Worm (Caenorhabditis elegans) whole organism, late embryonic: ENCODE measurements around the gene alh-6.
"Not testable (repeated sequence)": the region's sequence is repeated elsewhere in the genome, so short reads cannot be mapped to it uniquely, and the experiment has no call there.

Experiments used
- F13H6.1 ChIP-seq: sonication (generic microtip); optimal IDR thresholded peaks from 2 replicates; lab custom pipeline; 2016; ENCODE audit warnings: missing genetic modification characterization, missing compliant biosample characterization
- K02D7.2 ChIP-seq: sonication (generic microtip); optimal IDR thresholded peaks from 2 replicates; lab custom pipeline; 2017; ENCODE audit warnings: mild to moderate bottlenecking, missing genetic modification characterization, missing compliant biosample characterization
- T23F11.4 ChIP-seq: fragments of 200-800 bp; sonication (Bioruptor generic); optimal IDR thresholded peaks from 2 replicates; lab custom pipeline; 2018; ENCODE audit warnings: mild to moderate bottlenecking, missing genetic modification characterization, missing compliant biosample characterization
- Y22D7AL.16 ChIP-seq: sonication (generic microtip); optimal IDR thresholded peaks from 2 replicates; lab custom pipeline; 2016; ENCODE audit warnings: missing genetic modification characterization, missing compliant biosample characterization
- ahr-1 ChIP-seq: sonication (generic microtip); optimal IDR thresholded peaks from 2 replicates; lab custom pipeline; 2016; ENCODE audit warnings: missing genetic modification characterization, missing compliant biosample characterization
- ama-1 ChIP-seq: fragments of 150-350 bp; optimal IDR thresholded peaks from 2 replicates; lab custom pipeline; 2014
- ceh-14 ChIP-seq: sonication (generic microtip); optimal IDR thresholded peaks from 2 replicates; lab custom pipeline; 2016; ENCODE audit warnings: missing genotype, missing genetic modification characterization, missing compliant biosample characterization
- ceh-18 ChIP-seq: sonication (generic microtip); optimal IDR thresholded peaks from 2 replicates; lab custom pipeline; 2016; ENCODE audit warnings: missing genetic modification characterization, missing compliant biosample characterization
- ceh-2 ChIP-seq: sonication (generic microtip); optimal IDR thresholded peaks from 2 replicates; lab custom pipeline; 2016; ENCODE audit warnings: missing genotype, missing genetic modification characterization, missing compliant biosample characterization
- ceh-24 ChIP-seq: sonication (generic microtip); optimal IDR thresholded peaks from 2 replicates; lab custom pipeline; 2016; ENCODE audit warnings: mild to moderate bottlenecking, missing genetic modification characterization, missing compliant biosample characterization
- ceh-30 ChIP-seq: fragments of 150-350 bp; optimal IDR thresholded peaks from 2 replicates; lab custom pipeline; 2014; ENCODE audit warnings: missing biosample characterization, missing genetic modification characterization
- ceh-45 ChIP-seq: fragments of 200-800 bp; sonication (Bioruptor generic); IDR thresholded peaks from 2 replicates; pipeline ENCODE4 v1.3.6; 2022; ENCODE audit warnings: missing genetic modification reagents, missing genetic modification characterization, missing compliant biosample characterization
- ceh-48 ChIP-seq: sonication (generic microtip); optimal IDR thresholded peaks from 2 replicates; lab custom pipeline; 2016; ENCODE audit warnings: missing genetic modification characterization, inconsistent platforms, missing compliant biosample characterization
- ceh-9 ChIP-seq: sonication (generic microtip); optimal IDR thresholded peaks from 2 replicates; lab custom pipeline; 2016; ENCODE audit warnings: mild to moderate bottlenecking, missing genetic modification characterization, inconsistent platforms, missing compliant biosample characterization
- dmd-4 ChIP-seq: sonication (generic microtip); optimal IDR thresholded peaks from 2 replicates; lab custom pipeline; 2016; ENCODE audit warnings: borderline replicate concordance, missing genetic modification characterization, missing compliant biosample characterization
- dve-1 ChIP-seq: sonication (generic microtip); optimal IDR thresholded peaks from 2 replicates; lab custom pipeline; 2017; ENCODE audit warnings: antibody characterized with exemption, mild to moderate bottlenecking, missing genetic modification characterization, missing compliant biosample characterization
- elt-4 ChIP-seq: sonication (generic microtip); optimal IDR thresholded peaks from 2 replicates; lab custom pipeline; 2016; ENCODE audit warnings: missing genetic modification characterization, missing compliant biosample characterization
- fkh-10 ChIP-seq: fragments of 150-350 bp; optimal IDR thresholded peaks from 2 replicates; lab custom pipeline; 2014; ENCODE audit warnings: missing biosample characterization, missing genetic modification reagents, missing genetic modification characterization
- fkh-6 ChIP-seq: sonication (generic microtip); optimal IDR thresholded peaks from 2 replicates; lab custom pipeline; 2016; ENCODE audit warnings: missing genetic modification characterization, missing compliant biosample characterization
- hlh-13 ChIP-seq: fragments of 200-800 bp; sonication (Bioruptor generic); optimal IDR thresholded peaks from 2 replicates; lab custom pipeline; 2018; ENCODE audit warnings: mild to moderate bottlenecking, missing genetic modification characterization, missing compliant biosample characterization
- hlh-15 ChIP-seq: sonication (generic microtip); optimal IDR thresholded peaks from 2 replicates; lab custom pipeline; 2016; ENCODE audit warnings: missing genetic modification characterization, missing compliant biosample characterization
- hlh-8 ChIP-seq: sonication (generic microtip); optimal IDR thresholded peaks from 2 replicates; lab custom pipeline; 2016; ENCODE audit warnings: missing genotype, missing genetic modification characterization, missing compliant biosample characterization
- lim-6 ChIP-seq: sonication (generic microtip); optimal IDR thresholded peaks from 2 replicates; lab custom pipeline; 2016; ENCODE audit warnings: missing genetic modification characterization, missing compliant biosample characterization
- madf-2 ChIP-seq: sonication (generic microtip); optimal IDR thresholded peaks from 2 replicates; lab custom pipeline; 2017; ENCODE audit warnings: missing genetic modification characterization, missing compliant biosample characterization
- nfya-1 ChIP-seq: sonication (generic microtip); optimal IDR thresholded peaks from 2 replicates; lab custom pipeline; 2017; ENCODE audit warnings: missing genetic modification characterization, mild to moderate bottlenecking, missing compliant biosample characterization, antibody characterized with exemption, moderate library complexity
- nhr-11 ChIP-seq: fragments of 150-350 bp; optimal IDR thresholded peaks from 2 replicates; lab custom pipeline; 2014; ENCODE audit warnings: missing biosample characterization, missing genetic modification characterization
- nhr-232 ChIP-seq: sonication (generic microtip); optimal IDR thresholded peaks from 2 replicates; lab custom pipeline; 2016; ENCODE audit warnings: missing genetic modification characterization, missing compliant biosample characterization
- npax-4 ChIP-seq: sonication (generic microtip); optimal IDR thresholded peaks from 2 replicates; lab custom pipeline; 2016; ENCODE audit warnings: missing genetic modification characterization, missing compliant biosample characterization
- odd-2 ChIP-seq: sonication (generic microtip); optimal IDR thresholded peaks from 2 replicates; lab custom pipeline; 2017; ENCODE audit warnings: antibody characterized with exemption, mild to moderate bottlenecking, missing genetic modification characterization, missing compliant biosample characterization
- pat-9 ChIP-seq: fragments of 200-800 bp; sonication (Bioruptor generic); optimal IDR thresholded peaks from 2 replicates; lab custom pipeline; 2018; ENCODE audit warnings: mild to moderate bottlenecking, missing genetic modification characterization, moderate library complexity, missing compliant biosample characterization
- pax-1 ChIP-seq: fragments of 150-350 bp; optimal IDR thresholded peaks from 2 replicates; lab custom pipeline; 2014; ENCODE audit warnings: missing biosample characterization, missing genetic modification characterization
- pqm-1 ChIP-seq: sonication (generic microtip); optimal IDR thresholded peaks from 2 replicates; lab custom pipeline; 2016; ENCODE audit warnings: missing genetic modification characterization, missing compliant biosample characterization
- pros-1 ChIP-seq: fragments of 150-350 bp; optimal IDR thresholded peaks from 2 replicates; lab custom pipeline; 2014; ENCODE audit warnings: missing biosample characterization, missing genetic modification reagents, missing genetic modification characterization
- ref-2 ChIP-seq: sonication (generic microtip); optimal IDR thresholded peaks from 2 replicates; lab custom pipeline; 2016; ENCODE audit warnings: missing genetic modification characterization, missing compliant biosample characterization
- sox-2 ChIP-seq: fragments of 200-800 bp; sonication (Bioruptor generic); IDR thresholded peaks from 2 replicates; pipeline ENCODE4 v1.3.6; 2022; ENCODE audit warnings: missing genetic modification reagents, missing genetic modification characterization, missing compliant biosample characterization
- sox-4 ChIP-seq: sonication (generic microtip); optimal IDR thresholded peaks from 2 replicates; lab custom pipeline; 2017; ENCODE audit warnings: mild to moderate bottlenecking, missing genetic modification characterization, inconsistent platforms, missing compliant biosample characterization
- syd-9 ChIP-seq: sonication (generic microtip); optimal IDR thresholded peaks from 2 replicates; lab custom pipeline; 2016; ENCODE audit warnings: mild to moderate bottlenecking, missing genetic modification characterization, moderate library complexity, missing compliant biosample characterization
- tbx-7 ChIP-seq: sonication (generic microtip); optimal IDR thresholded peaks from 2 replicates; lab custom pipeline; 2016; ENCODE audit warnings: missing genotype, missing genetic modification characterization, missing compliant biosample characterization
- unc-3 ChIP-seq, 2 experiments: fragments of 200-800 bp in 1 of 2; sonication (Bioruptor generic) in 1 of 2; sonication (generic microtip) in 1 of 2; conservative IDR thresholded peaks in 1 of 2; optimal IDR thresholded peaks in 1 of 2; 2 replicates each; pipeline versions ENCODE4 v1.3.6 to Lab custom; 2016 to 2022; ENCODE audit warnings: missing compliant biosample characterization in 2 of 2, missing genetic modification characterization in 2 of 2, missing genetic modification reagents in 1 of 2
- unc-42 ChIP-seq: sonication (generic microtip); optimal IDR thresholded peaks from 2 replicates; lab custom pipeline; 2016; ENCODE audit warnings: missing genotype, missing genetic modification characterization, missing compliant biosample characterization
- unc-86 ChIP-seq: sonication (generic microtip); optimal IDR thresholded peaks from 2 replicates; lab custom pipeline; 2016; ENCODE audit warnings: missing genetic modification characterization, missing compliant biosample characterization

The alh-6 gene

DNA sequence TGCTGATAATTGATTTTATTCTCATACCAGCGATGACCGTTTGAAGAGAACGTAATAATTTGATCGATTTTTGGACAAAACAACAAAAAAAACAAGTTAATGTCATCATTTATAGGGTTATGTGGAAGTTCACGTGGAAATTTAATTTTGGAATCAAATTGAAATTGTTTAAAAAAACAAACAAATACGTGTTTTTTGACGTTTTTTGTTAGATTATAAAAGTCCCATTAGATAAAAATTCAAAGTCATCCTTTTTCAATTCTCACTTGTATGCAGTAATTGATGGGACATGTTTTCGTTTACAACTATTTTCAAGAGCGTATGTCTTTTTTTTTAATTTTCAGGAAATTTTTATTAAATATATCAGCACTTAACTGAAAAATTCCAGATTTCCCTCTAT lies 24.4 kb downstream of the alh-6 start, which contains the start of the genes Y57G7A.6 and Y57G7A.3:
TSS of gene Y57G7A.6 (minus strand) at position 101 of the 400 bp plus-strand sequence.
TSS of gene Y57G7A.3 (plus strand) at position 269 of the 400 bp plus-strand sequence.
- TF ChIP-seq syd-9 (tag; lab: Kevin White, UChicago), result no peak
- no peak for TF ChIP-seq nfya-1
- TF ChIP-seq pqm-1 (tag; lab: Kevin White, UChicago), result no peak
- TF ChIP-seq nhr-11 (tag; lab: Kevin White, UChicago), result no peak
- no peak for TF ChIP-seq npax-4 (tag; lab: Kevin White, UChicago)
- no peak for TF ChIP-seq elt-4
- no peak for TF ChIP-seq ceh-18
- no peak for TF ChIP-seq hlh-8 (tag; lab: Kevin White, UChicago)
- no peak for TF ChIP-seq fkh-6
- TF ChIP-seq hlh-15 (tag; lab: Kevin White, UChicago), result no peak
- no peak for TF ChIP-seq ahr-1 (tag; lab: Kevin White, UChicago)
- TF ChIP-seq ceh-14 (tag; lab: Kevin White, UChicago), result no peak

DNA sequence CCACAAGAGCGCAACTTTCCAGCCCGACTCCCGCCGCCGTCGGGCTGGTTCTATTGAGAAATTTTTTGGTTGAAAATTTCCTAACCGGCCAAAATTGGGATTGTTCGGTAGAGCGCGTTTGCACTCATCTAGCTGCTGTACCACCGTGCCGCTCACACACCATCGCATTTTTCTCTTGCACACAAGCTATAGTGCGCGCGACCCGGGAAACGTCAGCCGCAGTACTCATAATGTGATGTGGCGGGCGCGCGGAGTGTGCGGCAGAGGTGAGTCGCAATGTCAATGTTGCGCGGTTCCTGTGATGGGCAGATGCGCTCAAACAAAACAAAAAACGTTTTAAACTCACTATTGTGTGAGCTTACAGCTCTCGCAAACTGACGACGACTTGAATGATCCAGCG lies 24.9 kb downstream of the alh-6 start:
- no peak for TF ChIP-seq madf-2 (tag; lab: Kevin White, UChicago)
- TF ChIP-seq dve-1 (tag; lab: Kevin White, UChicago), result no peak
- no peak for TF ChIP-seq hlh-13 (GFP tag; lab: Kevin White, UChicago)
- TF ChIP-seq ceh-30 (tag; lab: Kevin White, UChicago), result no peak
- TF ChIP-seq pat-9 (tag; lab: Kevin White, UChicago), result no peak
- no peak for TF ChIP-seq Y22D7AL.16 (tag; lab: Kevin White, UChicago)
- TF ChIP-seq K02D7.2 (tag; lab: Kevin White, UChicago), result no peak
- TF ChIP-seq dmd-4, result no peak

DNA sequence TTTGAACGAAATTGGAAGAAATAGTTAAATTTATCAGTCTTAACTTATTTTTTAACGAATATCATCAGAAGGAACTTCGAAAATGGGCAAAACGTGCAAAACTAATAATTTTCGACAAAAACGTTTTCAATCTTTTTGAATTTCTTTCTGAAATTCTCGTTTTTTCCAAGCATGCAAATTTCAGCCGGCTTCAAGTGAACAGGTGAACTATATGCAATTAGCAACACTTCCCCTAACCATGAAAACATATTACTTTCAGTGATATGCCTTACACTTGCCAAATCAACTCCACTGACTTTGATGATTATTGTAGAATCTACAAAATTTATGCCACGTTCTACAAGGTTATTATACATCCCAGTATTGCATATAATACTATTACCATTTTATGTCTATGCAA lies 31.6 kb downstream of the alh-6 start, which contains the start of gene srz-63:
TSS of gene srz-63 (plus strand) at position 301 of the 400 bp plus-strand sequence.
- not testable (repeated sequence) for TF ChIP-seq fkh-10 (GFP tag; lab: Kevin White, UChicago); sox-2 (GFP tag; lab: Robert Waterston, UW); unc-42 (tag; lab: Kevin White, UChicago)

DNA sequence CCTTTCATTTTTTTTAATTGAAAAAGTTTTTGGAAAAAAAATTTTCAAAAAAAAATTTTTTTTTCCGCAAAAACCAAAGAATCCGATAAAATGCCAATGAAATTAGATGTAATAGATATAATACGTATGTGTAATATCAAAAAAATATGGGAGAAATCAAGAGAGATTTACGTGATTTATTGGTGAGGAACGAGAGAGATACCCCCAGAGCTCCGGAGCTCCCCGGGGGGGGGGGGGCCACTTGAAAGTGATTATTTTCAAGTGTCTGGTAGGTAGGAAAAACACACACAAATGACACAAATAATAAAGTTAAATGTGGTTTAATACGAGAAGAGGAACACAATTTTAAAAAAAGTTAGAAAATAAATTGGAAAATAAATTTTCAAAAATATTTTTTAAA lies 33.2 kb downstream of the alh-6 start, which contains the start of gene Y57G7A.11:
TSS of gene Y57G7A.11 (minus strand) at position 101 of the 400 bp plus-strand sequence.
- no peak for TF ChIP-seq ama-1
- no peak for TF ChIP-seq pqm-1 (tag; lab: Kevin White, UChicago)
- TF ChIP-seq dve-1 (tag; lab: Kevin White, UChicago), result no peak
- no peak for TF ChIP-seq ceh-48 (tag; lab: Kevin White, UChicago)
- TF ChIP-seq fkh-6, result no peak
- TF ChIP-seq pax-1 (tag; lab: Kevin White, UChicago), result no peak
- no peak for TF ChIP-seq unc-3 (GFP tag; conservative IDR thresholded peaks at IDR 0.05; lab: Robert Waterston, UW)
- TF ChIP-seq unc-3 (tag; optimal IDR thresholded peaks at IDR 0.05; lab: Kevin White, UChicago), result no peak
- TF ChIP-seq F13H6.1 (tag; lab: Kevin White, UChicago), result no peak
- TF ChIP-seq tbx-7, result no peak
- TF ChIP-seq ceh-9, result no peak
- TF ChIP-seq ceh-14 (tag; lab: Kevin White, UChicago), result no peak
- TF ChIP-seq ceh-2, result no peak
- TF ChIP-seq unc-86 (tag; lab: Kevin White, UChicago), result no peak
- no peak for TF ChIP-seq ceh-30 (tag; lab: Kevin White, UChicago)
- TF ChIP-seq pros-1 (tag; lab: Kevin White, UChicago), result no peak
- no peak for TF ChIP-seq fkh-10 (GFP tag; lab: Kevin White, UChicago)
- no peak for TF ChIP-seq npax-4 (tag; lab: Kevin White, UChicago)
- no peak for TF ChIP-seq sox-4 (tag; lab: Kevin White, UChicago)
- TF ChIP-seq ceh-24, result no peak

DNA sequence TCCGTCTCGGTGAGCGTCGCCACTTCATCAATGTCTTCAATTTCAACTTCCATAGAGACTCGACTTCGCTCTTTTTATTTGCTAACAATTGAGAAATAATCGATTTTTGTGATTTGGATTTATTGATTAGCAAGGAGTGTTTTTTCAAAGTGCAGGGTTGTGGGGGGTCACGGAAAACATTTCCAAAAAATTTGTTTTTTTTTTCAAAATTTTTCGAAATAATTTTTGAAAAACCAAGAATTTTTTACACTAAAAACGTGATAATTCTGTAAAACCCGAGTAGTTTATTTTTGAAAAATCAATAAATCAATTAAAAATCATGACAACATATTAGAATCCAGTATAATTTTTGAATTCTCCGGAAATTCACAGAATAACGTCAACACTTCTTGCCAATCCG lies 34.5 kb downstream of the alh-6 start, which contains the start of gene Y57G7A.5:
TSS of gene Y57G7A.5 (minus strand) at position 101 of the 400 bp plus-strand sequence.
- no peak for TF ChIP-seq unc-42 (tag; lab: Kevin White, UChicago)
- TF ChIP-seq ama-1, result no peak
- TF ChIP-seq odd-2, result no peak
- TF ChIP-seq lim-6 (tag; lab: Kevin White, UChicago), result no peak
- no peak for TF ChIP-seq nhr-232 (tag; lab: Kevin White, UChicago)
- no peak for TF ChIP-seq ceh-45 (GFP tag; lab: Robert Waterston, UW)
- no peak for TF ChIP-seq ref-2 (tag; lab: Kevin White, UChicago)
- no peak for TF ChIP-seq madf-2 (tag; lab: Kevin White, UChicago)
- no peak for TF ChIP-seq T23F11.4 (GFP tag; lab: Kevin White, UChicago)
- TF ChIP-seq Y22D7AL.16 (tag; lab: Kevin White, UChicago), result no peak
- TF ChIP-seq dmd-4, result no peak
- TF ChIP-seq ceh-24, result no peak
- TF ChIP-seq, all 69 proteins: peak for 0
